Worm (Caenorhabditis elegans): ENCODE results near the gene Y54G2A.19.

Y54G2A.19 gene

DNA sequence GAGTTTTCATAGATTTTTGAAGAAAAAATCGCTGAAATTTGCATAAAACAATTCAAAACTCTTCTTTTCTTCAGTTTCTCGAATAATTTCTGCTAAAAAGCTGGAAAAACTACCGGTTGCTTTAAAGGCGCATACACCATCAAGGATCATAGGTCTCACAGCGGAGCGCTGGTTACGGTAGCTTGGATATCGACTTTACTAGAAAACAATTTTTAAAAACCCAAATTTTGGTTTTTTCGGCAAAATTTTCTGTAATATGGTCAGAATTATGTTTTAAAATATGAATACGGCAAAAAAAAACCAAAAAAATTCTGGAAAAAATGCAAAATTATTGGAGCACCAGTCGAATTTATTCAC lies 1.1 kb downstream of the Y54G2A.19 start:
- TF ChIP-seq Y48G9A.11 (GFP tag; IDR thresholded peaks at IDR 0.05) (0 out of 2 replicates have a peak, but pooled peaks have one; percentile 32), aha-1 (tag) (no peak), lin-38 (GFP tag; IDR thresholded peaks at IDR 0.05) (peak; percentile 31; the same call in 1 of the 2 replicates), F49E8.2 (tag; optimal IDR thresholded peaks at IDR 0.05; ENCODE audit: borderline replicate concordance) (peak; percentile 4)

- TF ChIP-seq lin-15B (tag; optimal IDR thresholded peaks at IDR 0.05) (no peak), sdz-12 (GFP tag; optimal IDR thresholded peaks at IDR 0.05) (no peak), madf-5 (GFP tag; IDR thresholded peaks at IDR 0.05) (no peak), mep-1 (tag; optimal IDR thresholded peaks at IDR 0.05) (no peak), R02D3.7 (tag; optimal IDR thresholded peaks at IDR 0.05) (no peak), mes-2 (tag; optimal IDR thresholded peaks at IDR 0.05; ENCODE audit: poor library complexity, severe bottlenecking) (peak; percentile 5), lin-13 (GFP tag; optimal IDR thresholded peaks at IDR 0.05) (no peak), ces-1 (GFP tag; optimal IDR thresholded peaks at IDR 0.05) (no peak), daf-16 (GFP tag; optimal IDR thresholded peaks at IDR 0.05) (no peak), daf-16 (tag; optimal IDR thresholded peaks at IDR 0.05) (peak; percentile 10), nhr-237 (tag; optimal IDR thresholded peaks at IDR 0.05) (no peak), madf-9 (GFP tag; conservative IDR thresholded peaks at IDR 0.05) (no peak)
These were observed 1.6 kb downstream of the Y54G2A.19 start for ce11 chrIV:2892787-2893485.

- TF ChIP-seq daf-16 (GFP tag; optimal IDR thresholded peaks at IDR 0.05) (no peak), daf-16 (tag; optimal IDR thresholded peaks at IDR 0.05) (peak; percentile 83), nhr-25 (tag; optimal IDR thresholded peaks at IDR 0.05; ENCODE audit: borderline replicate concordance, insufficient read depth) (no peak), vab-7 (GFP tag; IDR thresholded peaks at IDR 0.05) (no peak), hlh-11 (tag; optimal IDR thresholded peaks at IDR 0.05) (peak; percentile 1), dmd-6 (GFP tag; IDR thresholded peaks at IDR 0.05) (peak; percentile 14; the same call in 1 of the 2 replicates), nhr-48 (tag; optimal IDR thresholded peaks at IDR 0.05) (no peak), unc-62 (GFP tag; optimal IDR thresholded peaks at IDR 0.05 in 1 of 2) (peak in 1 of 2 experiments; percentile 28), unc-62 (tag; optimal IDR thresholded peaks at IDR 0.05) (no peak), ama-1 (optimal IDR thresholded peaks at IDR 0.05) (no peak), lin-38 (GFP tag; IDR thresholded peaks at IDR 0.05) (0 out of 2 replicates have a peak, but pooled peaks have one; percentile 20), F10B5.3 (tag; optimal IDR thresholded peaks at IDR 0.05) (no peak), dve-1 (tag; optimal IDR thresholded peaks at IDR 0.05; ENCODE audit: insufficient read depth) (peak; percentile 39), spr-1 (tag; optimal IDR thresholded peaks at IDR 0.05) (no peak), mep-1 (tag; optimal IDR thresholded peaks at IDR 0.05) (no peak), gei-8 (GFP tag; optimal IDR thresholded peaks at IDR 0.05) (no peak), nhr-28 (tag; optimal IDR thresholded peaks at IDR 0.05) (peak; percentile 22)
These were observed 2.1 kb downstream of the Y54G2A.19 start, which contains the start of gene Y54G2A.18 for ce11 chrIV:2892395-2892786. Gene Y54G2A.18, minus strand, starts transcription at chrIV:2892495.

- TF ChIP-seq egl-43 (GFP tag; IDR thresholded peaks at IDR 0.05) (0 out of 2 replicates have a peak, but pooled peaks have one; percentile 15), set-16 (GFP tag; IDR thresholded peaks at IDR 0.05) (peak; percentile 70), sdz-12 (GFP tag; optimal IDR thresholded peaks at IDR 0.05) (no peak), zfp-3 (GFP tag; conservative IDR thresholded peaks at IDR 0.05) (0 out of 2 replicates have a peak, but pooled peaks have one; percentile 11), egl-27 (tag; optimal IDR thresholded peaks at IDR 0.05) (no peak), attf-4 (tag; optimal IDR thresholded peaks at IDR 0.05) (no peak), snpc-1.2 (GFP tag; IDR thresholded peaks at IDR 0.05) (peak; percentile 72), F10B5.3 (tag; optimal IDR thresholded peaks at IDR 0.05) (no peak), unc-62 (GFP tag; optimal IDR thresholded peaks at IDR 0.05 in 1 of 2) (no peak), unc-62 (tag; optimal IDR thresholded peaks at IDR 0.05) (no peak), php-3 (GFP tag; IDR thresholded peaks at IDR 0.05) (0 out of 2 replicates have a peak, but pooled peaks have one; percentile 29), hlh-30 (tag; optimal IDR thresholded peaks at IDR 0.05; ENCODE audit: insufficient read depth) (no peak), fos-1 (tag; optimal IDR thresholded peaks at IDR 0.05) (no peak), aha-1 (tag) (peak; percentile 58), lin-38 (GFP tag; IDR thresholded peaks at IDR 0.05) (peak; percentile 55; the same call in 1 of the 2 replicates), F26F4.8 (GFP tag; conservative IDR thresholded peaks at IDR 0.05) (peak; percentile 43; the same call in 1 of the 2 replicates), cey-2 (tag; optimal IDR thresholded peaks at IDR 0.05; ENCODE audit: borderline replicate concordance, insufficient read depth) (no peak), tag-97 (GFP tag; IDR thresholded peaks at IDR 0.05) (no peak), Y48G9A.11 (GFP tag; IDR thresholded peaks at IDR 0.05) (no peak), mdt-29 (GFP tag; IDR thresholded peaks at IDR 0.05) (no peak), nhr-48 (tag; optimal IDR thresholded peaks at IDR 0.05) (no peak)
These were observed 2.8 kb downstream of the Y54G2A.19 start for ce11 chrIV:2891535-2892233.

Data from whole organism, L4 larva.